Worm (Caenorhabditis elegans) whole organism, L2 larva: ENCODE measurements around the gene nmr-2.

Source experiments
- C34F6.9 ChIP-seq: fragments of 150-350 bp; optimal IDR thresholded peaks from 2 replicates; lab custom pipeline; 2014; ENCODE audit warnings: missing biosample characterization, missing genetic modification characterization
- F13H6.1 ChIP-seq: sonication (generic microtip); optimal IDR thresholded peaks from 2 replicates; lab custom pipeline; 2016; ENCODE audit warnings: missing genetic modification characterization, missing compliant biosample characterization
- R02D3.7 ChIP-seq: fragments of 150-350 bp; optimal IDR thresholded peaks from 2 replicates; lab custom pipeline; 2014; ENCODE audit warnings: missing biosample characterization, missing genetic modification characterization
- Y55F3AM.14 ChIP-seq: fragments of 200-800 bp; sonication (Bioruptor generic); optimal IDR thresholded peaks from 2 replicates; lab custom pipeline; 2018; ENCODE audit warnings: mild to moderate bottlenecking, missing genetic modification characterization, missing compliant biosample characterization
- ZK546.5 ChIP-seq: sonication (generic microtip); optimal IDR thresholded peaks from 2 replicates; lab custom pipeline; 2017; ENCODE audit warnings: missing biosample characterization, missing genetic modification characterization
- alr-1 ChIP-seq: fragments of 150-350 bp; optimal IDR thresholded peaks from 2 replicates; lab custom pipeline; 2014; ENCODE audit warnings: missing biosample characterization, missing genetic modification characterization
- aly-2 ChIP-seq: fragments of 150-350 bp; optimal IDR thresholded peaks from 2 replicates; lab custom pipeline; 2014; ENCODE audit warnings: missing biosample characterization, missing genetic modification characterization
- ama-1 ChIP-seq: fragments of 150-350 bp; optimal IDR thresholded peaks from 2 replicates; lab custom pipeline; 2018; ENCODE audit warnings: inconsistent platforms
- blmp-1 ChIP-seq: sonication (generic microtip); optimal IDR thresholded peaks from 2 replicates; lab custom pipeline; 2017; ENCODE audit warnings: missing genetic modification characterization, mild to moderate bottlenecking, missing compliant biosample characterization, antibody characterized with exemption, moderate library complexity; ENCODE audit not compliant: insufficient read depth
- ceh-16 ChIP-seq: fragments of 150-350 bp; optimal IDR thresholded peaks from 2 replicates; lab custom pipeline; 2014; ENCODE audit warnings: missing biosample characterization, missing genetic modification characterization
- ceh-82 ChIP-seq: fragments of 150-350 bp; optimal IDR thresholded peaks from 2 replicates; lab custom pipeline; 2014; ENCODE audit warnings: missing biosample characterization, missing genetic modification characterization
- crh-2 ChIP-seq: sonication (generic microtip); optimal IDR thresholded peaks from 2 replicates; lab custom pipeline; 2017; ENCODE audit warnings: missing biosample characterization, missing genetic modification characterization
- dmd-4 ChIP-seq: sonication (generic microtip); optimal IDR thresholded peaks from 2 replicates; lab custom pipeline; 2017; ENCODE audit warnings: missing biosample characterization, missing genetic modification characterization
- egl-27 ChIP-seq: sonication (generic microtip); optimal IDR thresholded peaks from 3 replicates; lab custom pipeline; 2017; ENCODE audit warnings: missing biosample characterization, missing genetic modification reagents, missing genetic modification characterization
- elt-1 ChIP-seq: fragments of 150-350 bp; optimal IDR thresholded peaks from 2 replicates; lab custom pipeline; 2014; ENCODE audit warnings: missing biosample characterization, missing genetic modification characterization
- elt-3 ChIP-seq: sonication (generic microtip); optimal IDR thresholded peaks from 2 replicates; lab custom pipeline; 2017; ENCODE audit warnings: missing biosample characterization, missing genetic modification characterization
- fos-1 ChIP-seq: fragments of 150-350 bp; optimal IDR thresholded peaks from 2 replicates; lab custom pipeline; 2014; ENCODE audit warnings: missing biosample characterization, missing genetic modification characterization
- gmeb-1 ChIP-seq: fragments of 150-350 bp; optimal IDR thresholded peaks from 2 replicates; lab custom pipeline; 2014; ENCODE audit warnings: missing biosample characterization, missing genetic modification characterization
- lin-11 ChIP-seq: fragments of 150-350 bp; sonication (generic microtip); optimal IDR thresholded peaks from 2 replicates; lab custom pipeline; 2014; ENCODE audit warnings: missing biosample characterization, missing genetic modification characterization, inconsistent platforms, mixed read lengths
- lin-13 ChIP-seq: fragments of 150-350 bp; optimal IDR thresholded peaks from 2 replicates; lab custom pipeline; 2014; ENCODE audit warnings: missing biosample characterization, missing genetic modification reagents, missing genetic modification characterization
- lin-39 ChIP-seq: fragments of 150-350 bp; optimal IDR thresholded peaks from 2 replicates; lab custom pipeline; 2014; ENCODE audit warnings: missing biosample characterization, missing genetic modification reagents, missing genetic modification characterization
- lsy-2 ChIP-seq, 2 experiments: fragments of 150-350 bp in 1 of 2; sonication (generic microtip) in 1 of 2; optimal IDR thresholded peaks; 2 replicates each; lab custom pipeline; 2014 to 2017; ENCODE audit warnings: missing biosample characterization in 2 of 2, missing genetic modification characterization in 2 of 2
- mab-5 ChIP-seq: fragments of 150-350 bp; optimal IDR thresholded peaks from 2 replicates; lab custom pipeline; 2014; ENCODE audit warnings: missing biosample characterization, missing genetic modification characterization
- mbf-1 ChIP-seq: sonication (generic microtip); optimal IDR thresholded peaks from 2 replicates; lab custom pipeline; 2017; ENCODE audit warnings: missing biosample characterization, missing genetic modification characterization
- mdl-1 ChIP-seq, 2 experiments: fragments of 150-350 bp in 1 of 2; sonication (generic microtip) in 1 of 2; optimal IDR thresholded peaks; 2 replicates each; lab custom pipeline; 2017; ENCODE audit warnings: missing biosample characterization in 2 of 2, missing genetic modification characterization in 2 of 2
- nhr-10 ChIP-seq: sonication (generic microtip); optimal IDR thresholded peaks from 2 replicates; lab custom pipeline; 2017; ENCODE audit warnings: missing biosample characterization, missing genetic modification characterization
- nhr-11 ChIP-seq: fragments of 150-350 bp; optimal IDR thresholded peaks from 2 replicates; lab custom pipeline; 2014; ENCODE audit warnings: missing biosample characterization, missing genetic modification characterization
- nhr-12 ChIP-seq: fragments of 150-350 bp; optimal IDR thresholded peaks from 2 replicates; lab custom pipeline; 2014; ENCODE audit warnings: missing biosample characterization, missing genetic modification characterization
- nhr-129 ChIP-seq: fragments of 150-350 bp; optimal IDR thresholded peaks from 2 replicates; lab custom pipeline; 2014; ENCODE audit warnings: missing biosample characterization, missing genetic modification characterization
- nhr-21 ChIP-seq: fragments of 150-350 bp; optimal IDR thresholded peaks from 2 replicates; lab custom pipeline; 2014; ENCODE audit warnings: missing biosample characterization, missing genetic modification characterization
- nhr-23 ChIP-seq: fragments of 150-350 bp; optimal IDR thresholded peaks from 2 replicates; lab custom pipeline; 2014; ENCODE audit warnings: missing biosample characterization, missing genetic modification reagents, missing genetic modification characterization
- nhr-237 ChIP-seq: fragments of 150-350 bp; optimal IDR thresholded peaks from 2 replicates; lab custom pipeline; 2014; ENCODE audit warnings: missing biosample characterization, missing genetic modification characterization
- nhr-25 ChIP-seq: fragments of 150-350 bp; sonication (generic microtip); optimal IDR thresholded peaks from 3 replicates; lab custom pipeline; 2014; ENCODE audit warnings: missing biosample characterization, missing genetic modification characterization
- nhr-6 ChIP-seq: fragments of 150-350 bp; optimal IDR thresholded peaks from 2 replicates; lab custom pipeline; 2014; ENCODE audit warnings: missing biosample characterization, missing genetic modification characterization
- nhr-77 ChIP-seq: fragments of 150-350 bp; optimal IDR thresholded peaks from 2 replicates; lab custom pipeline; 2014; ENCODE audit warnings: missing biosample characterization, missing genetic modification characterization
- peb-1 ChIP-seq: fragments of 150-350 bp; optimal IDR thresholded peaks from 2 replicates; lab custom pipeline; 2014; ENCODE audit warnings: missing biosample characterization, missing genetic modification characterization
- sem-4 ChIP-seq: fragments of 150-350 bp; optimal IDR thresholded peaks from 2 replicates; lab custom pipeline; 2014; ENCODE audit warnings: missing biosample characterization, missing genetic modification reagents, missing genetic modification characterization
- skn-1 ChIP-seq: sonication (generic microtip); optimal IDR thresholded peaks from 2 replicates; lab custom pipeline; 2017; ENCODE audit warnings: missing biosample characterization, missing genetic modification characterization
- sma-3 ChIP-seq: sonication (generic microtip); optimal IDR thresholded peaks from 2 replicates; lab custom pipeline; 2016; ENCODE audit warnings: missing genetic modification reagents, missing genetic modification characterization, missing compliant biosample characterization
- sma-9 ChIP-seq, 2 experiments: fragments of 150-350 bp in 1 of 2; sonication (generic microtip) in 1 of 2; optimal IDR thresholded peaks; 2 replicates each; lab custom pipeline; 2014 to 2016; ENCODE audit warnings: missing genetic modification characterization in 2 of 2, mild to moderate bottlenecking in 1 of 2, missing biosample characterization in 1 of 2, missing compliant biosample characterization in 1 of 2, missing genetic modification reagents in 1 of 2, moderate library complexity in 1 of 2
- snpc-4 ChIP-seq: fragments of 150-350 bp; optimal IDR thresholded peaks from 2 replicates; lab custom pipeline; 2014; ENCODE audit warnings: missing biosample characterization, missing genetic modification characterization
- unc-39 ChIP-seq: fragments of 150-350 bp; optimal IDR thresholded peaks from 2 replicates; lab custom pipeline; 2014; ENCODE audit warnings: missing biosample characterization, missing genetic modification characterization
- unc-55 ChIP-seq: fragments of 150-350 bp; sonication (generic microtip); optimal IDR thresholded peaks from 3 replicates; lab custom pipeline; 2014; ENCODE audit warnings: missing biosample characterization, missing genetic modification reagents, missing genetic modification characterization
- unc-62 ChIP-seq: fragments of 150-350 bp; optimal IDR thresholded peaks from 2 replicates; lab custom pipeline; 2014; ENCODE audit warnings: missing biosample characterization, missing genetic modification reagents, missing genetic modification characterization
- zag-1 ChIP-seq: fragments of 150-350 bp; optimal IDR thresholded peaks from 2 replicates; lab custom pipeline; 2014; ENCODE audit warnings: missing biosample characterization, missing genetic modification characterization
- ztf-1 ChIP-seq: fragments of 200-800 bp; sonication (Bioruptor generic); conservative IDR thresholded peaks from 2 replicates; pipeline ENCODE4 v1.3.6; 2022; ENCODE audit warnings: missing genetic modification characterization, missing compliant biosample characterization
- ztf-11 ChIP-seq: sonication (generic microtip); optimal IDR thresholded peaks from 2 replicates; lab custom pipeline; 2017; ENCODE audit warnings: missing biosample characterization, missing genetic modification characterization
- ztf-4 ChIP-seq: fragments of 150-350 bp; optimal IDR thresholded peaks from 2 replicates; lab custom pipeline; 2014; ENCODE audit warnings: missing biosample characterization, missing genetic modification characterization

The nmr-2 gene

DNA sequence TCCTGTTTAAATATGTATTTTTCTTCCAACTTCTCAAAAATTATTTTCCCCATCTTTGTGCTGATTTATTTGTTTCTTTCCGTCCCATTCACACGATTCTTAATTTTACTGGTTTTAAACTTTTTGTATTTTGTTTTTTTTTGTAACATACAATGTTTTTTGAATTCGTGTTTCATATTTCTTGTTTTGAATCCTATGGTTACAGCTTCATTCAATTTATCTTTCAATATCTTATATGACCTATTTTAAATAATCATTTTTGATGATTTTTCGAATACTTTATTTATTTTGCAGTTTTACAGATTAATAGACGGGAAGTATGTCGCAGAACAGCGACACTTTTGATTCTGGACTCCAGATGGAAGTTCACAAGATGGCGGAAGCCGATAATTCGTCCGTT is 6.7 kb downstream of the nmr-2 start, which contains the start of gene hrde-2:
Gene hrde-2, plus strand, starts transcription at position 301 of the 400 bp plus-strand sequence.
- TF ChIP-seq ceh-16 (tag; lab: Kevin White, UChicago) (no peak), nhr-237 (tag; lab: Kevin White, UChicago) (no peak), nhr-11 (tag; lab: Kevin White, UChicago) (no peak), nhr-12 (no peak), elt-1 (tag; lab: Kevin White, UChicago) (no peak), fos-1 (tag; lab: Kevin White, UChicago) (no peak), dmd-4 (no peak), F13H6.1 (tag; lab: Kevin White, UChicago) (no peak), lsy-2 (tag; optimal IDR thresholded peaks at IDR 0.05; lab: Kevin White, UChicago) (no peak)

DNA sequence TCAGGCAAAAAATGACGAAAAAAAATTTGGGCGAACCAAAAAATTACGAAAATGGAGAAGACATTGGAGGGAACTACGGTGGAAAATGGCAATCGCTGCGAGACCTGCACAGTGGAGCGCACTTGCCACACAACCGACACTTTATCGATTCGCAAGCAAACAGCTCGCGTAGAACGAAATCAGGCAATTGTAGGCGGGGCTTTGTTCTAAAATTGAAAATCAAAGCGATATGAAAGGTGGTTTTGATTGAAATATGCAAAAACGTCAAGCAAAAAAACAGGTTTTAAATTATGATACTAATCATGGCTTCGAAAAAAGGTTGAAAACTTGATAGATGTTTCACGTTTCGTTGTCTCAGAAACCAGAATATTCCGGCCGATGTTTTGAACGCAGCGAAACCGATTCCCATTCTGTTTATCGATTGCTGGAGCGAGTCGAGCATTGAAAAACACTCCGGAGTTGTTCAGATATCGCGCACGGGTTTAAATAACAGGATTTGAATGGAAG is 9.2 kb downstream of the nmr-2 start, which contains the start of the genes fib-1 and mut-15:
Gene fib-1, minus strand, starts transcription at position 40 of the 507 bp plus-strand sequence.
Gene mut-15, plus strand, starts transcription at position 360 of the 507 bp plus-strand sequence.
- TF ChIP-seq C34F6.9 (tag; lab: Kevin White, UChicago) (peak; percentile 93), mab-5 (tag; lab: Kevin White, UChicago) (peak; percentile 90), crh-2 (tag; lab: Kevin White, UChicago) (peak; percentile 87), R02D3.7 (tag; lab: Kevin White, UChicago) (peak; percentile 68), alr-1 (no peak), nhr-77 (peak; percentile 21), nhr-237 (tag; lab: Kevin White, UChicago) (no peak), nhr-6 (tag; lab: Kevin White, UChicago) (no peak), skn-1 (tag; lab: Kevin White, UChicago) (no peak), nhr-12 (no peak), nhr-23 (tag; lab: Kevin White, UChicago) (no peak), sma-9 (GFP tag; optimal IDR thresholded peaks at IDR 0.05; lab: Kevin White, UChicago) (peak; percentile 93), sma-9 (tag; optimal IDR thresholded peaks at IDR 0.05; lab: Kevin White, UChicago) (no peak), zag-1 (peak; percentile 83), elt-3 (tag; lab: Kevin White, UChicago) (no peak), mdl-1 (tag; optimal IDR thresholded peaks at IDR 0.05; lab: Kevin White, UChicago) (peak in 1 of 2 experiments; percentile 33), ztf-1 (GFP tag; lab: Robert Waterston, UW) (no peak), ztf-11 (tag; lab: Kevin White, UChicago) (no peak), blmp-1 (peak; percentile 39), ceh-16 (tag; lab: Kevin White, UChicago) (peak; percentile 38), unc-62 (GFP tag; lab: Kevin White, UChicago) (no peak), F13H6.1 (tag; lab: Kevin White, UChicago) (peak; percentile 92), mbf-1 (tag; lab: Kevin White, UChicago) (no peak), lin-11 (tag; lab: Kevin White, UChicago) (peak; percentile 86), gmeb-1 (tag; lab: Kevin White, UChicago) (peak; percentile 89), lin-39 (no peak), nhr-129 (peak; percentile 96), ceh-82 (tag; lab: Kevin White, UChicago) (peak; percentile 15), lsy-2 (tag; optimal IDR thresholded peaks at IDR 0.05; lab: Kevin White, UChicago) (peak; percentile 91 to 98), fos-1 (tag; lab: Kevin White, UChicago) (peak; percentile 69), nhr-11 (tag; lab: Kevin White, UChicago) (peak; percentile 26), lin-13 (GFP tag; lab: Kevin White, UChicago) (peak; percentile 89), nhr-10 (tag; lab: Kevin White, UChicago) (no peak), nhr-21 (tag; lab: Kevin White, UChicago) (peak; percentile 84), peb-1 (tag; lab: Kevin White, UChicago) (no peak), ama-1 (no peak), unc-55 (peak; percentile 93), unc-39 (tag; lab: Kevin White, UChicago) (no peak), egl-27 (tag; lab: Kevin White, UChicago) (peak; percentile 77), nhr-25 (peak; percentile 91), aly-2 (no peak), ZK546.5 (tag; lab: Kevin White, UChicago) (peak; percentile 45), Y55F3AM.14 (peak; percentile 5), sem-4 (tag; lab: Kevin White, UChicago) (peak; percentile 82), elt-1 (tag; lab: Kevin White, UChicago) (no peak), sma-3 (GFP tag; lab: Kevin White, UChicago) (peak; percentile 95), snpc-4 (peak; percentile 83), dmd-4 (no peak), ztf-4 (tag; lab: Kevin White, UChicago) (peak; percentile 70)
